Fruit fly (Drosophila melanogaster): ENCODE measurements around the gene CG32074.

DNA sequence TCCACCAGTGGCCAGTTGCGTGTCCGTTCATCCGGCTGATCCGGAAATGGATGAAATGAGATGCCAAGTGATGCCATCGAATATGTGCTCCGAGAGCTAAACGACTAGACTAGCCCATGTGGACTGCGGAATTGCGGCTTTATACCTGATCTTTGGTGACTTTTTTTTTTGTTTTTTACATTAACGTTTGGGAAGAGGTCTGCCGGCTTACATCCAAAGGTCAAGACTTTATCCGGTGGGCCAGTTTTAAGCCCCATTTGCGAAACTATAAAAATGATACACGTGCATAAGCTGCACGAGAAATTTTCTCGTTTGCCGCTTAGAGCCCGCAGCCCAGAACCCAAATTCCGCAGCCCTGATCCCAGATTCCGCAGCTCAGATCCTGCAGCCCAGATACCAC, 29.2 kb downstream of the CG32074 start, which contains the start of gene Elo68alpha:
- TF ChIP-seq CG8478 (optimal IDR thresholded peaks at IDR 0.05) (no peak), CTCF (optimal IDR thresholded peaks at IDR 0.05) (no peak)

Data from S2 (cell line).